Worm (Caenorhabditis elegans) whole organism, late embryonic: Measurements from ENCODE around the gene C33H5.1.

Experiments used
- T23F11.4 ChIP-seq: fragments of 200-800 bp; sonication (Bioruptor generic); optimal IDR thresholded peaks from 2 replicates; lab custom pipeline; 2018; ENCODE audit warnings: mild to moderate bottlenecking, missing genetic modification characterization, missing compliant biosample characterization
- ama-1 ChIP-seq: fragments of 150-350 bp; optimal IDR thresholded peaks from 2 replicates; lab custom pipeline; 2014
- ceh-18 ChIP-seq: sonication (generic microtip); optimal IDR thresholded peaks from 2 replicates; lab custom pipeline; 2016; ENCODE audit warnings: missing genetic modification characterization, missing compliant biosample characterization
- ceh-31 ChIP-seq: sonication (generic microtip); optimal IDR thresholded peaks from 2 replicates; lab custom pipeline; 2016; ENCODE audit warnings: missing genetic modification characterization, missing compliant biosample characterization
- ceh-34 ChIP-seq: sonication (generic microtip); optimal IDR thresholded peaks from 2 replicates; lab custom pipeline; 2016; ENCODE audit warnings: mild to moderate bottlenecking, missing genetic modification characterization, missing compliant biosample characterization
- ceh-45 ChIP-seq: fragments of 200-800 bp; sonication (Bioruptor generic); IDR thresholded peaks from 2 replicates; pipeline ENCODE4 v1.3.6; 2022; ENCODE audit warnings: missing genetic modification reagents, missing genetic modification characterization, missing compliant biosample characterization
- ceh-48 ChIP-seq: sonication (generic microtip); optimal IDR thresholded peaks from 2 replicates; lab custom pipeline; 2016; ENCODE audit warnings: missing genetic modification characterization, inconsistent platforms, missing compliant biosample characterization
- dmd-4 ChIP-seq: sonication (generic microtip); optimal IDR thresholded peaks from 2 replicates; lab custom pipeline; 2016; ENCODE audit warnings: borderline replicate concordance, missing genetic modification characterization, missing compliant biosample characterization
- elt-2 ChIP-seq: sonication (generic microtip); optimal IDR thresholded peaks from 2 replicates; lab custom pipeline; 2016; ENCODE audit warnings: missing genetic modification reagents, missing genetic modification characterization, missing compliant biosample characterization
- elt-4 ChIP-seq: sonication (generic microtip); optimal IDR thresholded peaks from 2 replicates; lab custom pipeline; 2016; ENCODE audit warnings: missing genetic modification characterization, missing compliant biosample characterization
- eyg-1 ChIP-seq: sonication (generic microtip); optimal IDR thresholded peaks from 2 replicates; lab custom pipeline; 2016; ENCODE audit warnings: missing genotype, missing genetic modification characterization, missing compliant biosample characterization
- fkh-10 ChIP-seq: fragments of 150-350 bp; optimal IDR thresholded peaks from 2 replicates; lab custom pipeline; 2014; ENCODE audit warnings: missing biosample characterization, missing genetic modification reagents, missing genetic modification characterization
- hlh-30 ChIP-seq: sonication (generic microtip); optimal IDR thresholded peaks from 2 replicates; lab custom pipeline; 2017; ENCODE audit warnings: antibody characterized with exemption, missing genetic modification characterization, missing compliant biosample characterization; ENCODE audit not compliant: insufficient read depth
- hlh-6 ChIP-seq: sonication (generic microtip); optimal IDR thresholded peaks from 2 replicates; lab custom pipeline; 2016; ENCODE audit warnings: missing genotype, missing genetic modification characterization, missing compliant biosample characterization
- lin-11 ChIP-seq: fragments of 200-800 bp; sonication (Bioruptor generic); optimal IDR thresholded peaks from 2 replicates; lab custom pipeline; 2018; ENCODE audit warnings: mild to moderate bottlenecking, missing genetic modification characterization, missing compliant biosample characterization
- mec-3 ChIP-seq: sonication (generic microtip); optimal IDR thresholded peaks from 2 replicates; lab custom pipeline; 2016; ENCODE audit warnings: borderline replicate concordance, missing genetic modification characterization, missing compliant biosample characterization
- nfya-1 ChIP-seq: sonication (generic microtip); optimal IDR thresholded peaks from 2 replicates; lab custom pipeline; 2017; ENCODE audit warnings: missing genetic modification characterization, mild to moderate bottlenecking, missing compliant biosample characterization, antibody characterized with exemption, moderate library complexity
- odd-2 ChIP-seq: sonication (generic microtip); optimal IDR thresholded peaks from 2 replicates; lab custom pipeline; 2017; ENCODE audit warnings: antibody characterized with exemption, mild to moderate bottlenecking, missing genetic modification characterization, missing compliant biosample characterization
- pag-3 ChIP-seq: sonication (generic microtip); optimal IDR thresholded peaks from 2 replicates; lab custom pipeline; 2016; ENCODE audit warnings: missing compliant biosample characterization, missing genetic modification characterization, borderline replicate concordance
- pqm-1 ChIP-seq: sonication (generic microtip); optimal IDR thresholded peaks from 2 replicates; lab custom pipeline; 2016; ENCODE audit warnings: missing genetic modification characterization, missing compliant biosample characterization
- ref-2 ChIP-seq: sonication (generic microtip); optimal IDR thresholded peaks from 2 replicates; lab custom pipeline; 2016; ENCODE audit warnings: missing genetic modification characterization, missing compliant biosample characterization
- rnt-1 ChIP-seq: sonication (generic microtip); optimal IDR thresholded peaks from 2 replicates; lab custom pipeline; 2016; ENCODE audit warnings: missing genetic modification characterization, missing compliant biosample characterization
- sox-4 ChIP-seq: sonication (generic microtip); optimal IDR thresholded peaks from 2 replicates; lab custom pipeline; 2017; ENCODE audit warnings: mild to moderate bottlenecking, missing genetic modification characterization, inconsistent platforms, missing compliant biosample characterization
- tbx-2 ChIP-seq: sonication (generic microtip); optimal IDR thresholded peaks from 2 replicates; lab custom pipeline; 2016; ENCODE audit warnings: missing genetic modification characterization, missing compliant biosample characterization
- tbx-7 ChIP-seq: sonication (generic microtip); optimal IDR thresholded peaks from 2 replicates; lab custom pipeline; 2016; ENCODE audit warnings: missing genotype, missing genetic modification characterization, missing compliant biosample characterization
- unc-42 ChIP-seq: sonication (generic microtip); optimal IDR thresholded peaks from 2 replicates; lab custom pipeline; 2016; ENCODE audit warnings: missing genotype, missing genetic modification characterization, missing compliant biosample characterization
- unc-55 ChIP-seq: sonication (generic microtip); optimal IDR thresholded peaks from 2 replicates; lab custom pipeline; 2017; ENCODE audit warnings: missing biosample characterization, missing genetic modification reagents, missing genetic modification characterization
- zip-5 ChIP-seq: sonication (generic microtip); optimal IDR thresholded peaks from 2 replicates; lab custom pipeline; 2016; ENCODE audit warnings: missing genetic modification characterization, missing compliant biosample characterization

C33H5.1 gene

ce11 chrIV:7778865-7779264, 29.8 kb upstream of the C33H5.1 start, which contains the start of gene rpap-3:
rpap-3 (minus strand) TSS chrIV:7778965.
- TF ChIP-seq fkh-10 (GFP tag; lab: Kevin White, UChicago), result no peak
- TF ChIP-seq ceh-31 (tag; lab: Kevin White, UChicago), result no peak
- no peak for TF ChIP-seq unc-55 (GFP tag; lab: Kevin White, UChicago)

- TF ChIP-seq T23F11.4 (GFP tag; lab: Kevin White, UChicago), result no peak
- no peak for TF ChIP-seq odd-2 (tag; lab: Kevin White, UChicago)
These were observed 26.4 kb upstream of the C33H5.1 start, which contains the start of gene sec-10 for ce11 chrIV:7782292-7782691. sec-10 (minus strand) TSS chrIV:7782499.

ce11 chrIV:7783801-7784411, 24.8 kb upstream of the C33H5.1 start, which contains the start of gene tag-321:
tag-321 (minus strand) TSS chrIV:7783851.
- TF ChIP-seq dmd-4 (tag; lab: Kevin White, UChicago) (no peak), tbx-7 (tag; lab: Kevin White, UChicago) (no peak), ceh-18 (no peak)

ce11 chrIV:7785506-7786065, 23.1 kb upstream of the C33H5.1 start, which contains the start of gene tag-322:
tag-322 (minus strand) TSS chrIV:7785556.
- peak; percentile 1 for TF ChIP-seq unc-55 (GFP tag; lab: Kevin White, UChicago)
- TF ChIP-seq lin-11 (tag; lab: Kevin White, UChicago), result no peak
- TF ChIP-seq unc-42 (tag; lab: Kevin White, UChicago), result no peak
- no peak for TF ChIP-seq ceh-45 (GFP tag; lab: Robert Waterston, UW)
- no peak for TF ChIP-seq ref-2 (tag; lab: Kevin White, UChicago)
- TF ChIP-seq fkh-10 (GFP tag; lab: Kevin White, UChicago), result no peak
- no peak for TF ChIP-seq eyg-1 (tag; lab: Kevin White, UChicago)
- peak; percentile 31 for TF ChIP-seq nfya-1 (tag; lab: Kevin White, UChicago)
- TF ChIP-seq rnt-1 (tag; lab: Kevin White, UChicago), result no peak
- no peak for TF ChIP-seq pqm-1 (tag; lab: Kevin White, UChicago)
- no peak for TF ChIP-seq elt-2
- no peak for TF ChIP-seq dmd-4 (tag; lab: Kevin White, UChicago)
- no peak for TF ChIP-seq ceh-18
- no peak for TF ChIP-seq sox-4
- no peak for TF ChIP-seq tbx-2 (tag; lab: Kevin White, UChicago)

ce11 chrIV:7789521-7789949, 19.2 kb upstream of the C33H5.1 start, which contains the start of gene imp-3:
imp-3 (minus strand) TSS chrIV:7789613.
- TF ChIP-seq tbx-2 (tag; lab: Kevin White, UChicago) (no peak), ceh-34 (tag; lab: Kevin White, UChicago) (peak; percentile 1), ceh-48 (tag; lab: Kevin White, UChicago) (peak; percentile 22), pag-3 (no peak), hlh-30 (tag; lab: Kevin White, UChicago) (peak; percentile 12), lin-11 (tag; lab: Kevin White, UChicago) (peak; percentile 5), unc-42 (tag; lab: Kevin White, UChicago) (no peak), ama-1 (lab: Kevin White, UChicago) (peak; percentile 54)

ce11 chrIV:7790151-7790691, 18.5 kb upstream of the C33H5.1 start:
- no peak for TF ChIP-seq zip-5 (tag; lab: Kevin White, UChicago)
- no peak for TF ChIP-seq T23F11.4 (GFP tag; lab: Kevin White, UChicago)
- no peak for TF ChIP-seq elt-4 (tag; lab: Kevin White, UChicago)
- TF ChIP-seq hlh-6 (tag; lab: Kevin White, UChicago), result peak; percentile 10
- TF ChIP-seq mec-3 (tag; lab: Kevin White, UChicago), result no peak
